Worm (Caenorhabditis elegans) whole organism, dauer: Measurements from ENCODE around the gene gro-1.

Experiments
- unc-62 ChIP-seq: sonication (generic microtip); optimal IDR thresholded peaks from 2 replicates; lab custom pipeline; 2017; ENCODE audit warnings: missing biosample characterization, missing genetic modification reagents, missing genetic modification characterization

gro-1 gene

ce11 chrIII:5285484-5285883 is 20.6 kb downstream of the gro-1 start:
- TF ChIP-seq unc-62 (GFP tag; lab: Kevin White, UChicago) = no peak

ce11 chrIII:5286205-5286604 is 21.3 kb downstream of the gro-1 start, which contains the start of gene ZC395.11:
ZC395.11 (minus strand) TSS chrIII:5286305.
- no peak for TF ChIP-seq unc-62 (GFP tag; lab: Kevin White, UChicago)

ce11 chrIII:5287877-5288276 is 23.0 kb downstream of the gro-1 start, which contains the start of gene T15B12.1:
T15B12.1 (plus strand) TSS chrIII:5288177.
- TF ChIP-seq unc-62 (GFP tag; lab: Kevin White, UChicago) = no peak

- TF ChIP-seq unc-62 (GFP tag; lab: Kevin White, UChicago) = no peak
Observed at ce11 chrIII:5290230-5290629, 25.3 kb downstream of the gro-1 start.

- no peak for TF ChIP-seq unc-62 (GFP tag; lab: Kevin White, UChicago)
Observed at ce11 chrIII:5291281-5291680, 26.4 kb downstream of the gro-1 start.

ce11 chrIII:5294281-5294680 is 29.4 kb downstream of the gro-1 start:
- TF ChIP-seq unc-62 (GFP tag; lab: Kevin White, UChicago) = no peak

- TF ChIP-seq unc-62 (GFP tag; lab: Kevin White, UChicago) = no peak
Observed at ce11 chrIII:5294867-5295266, 30.0 kb downstream of the gro-1 start.

- TF ChIP-seq unc-62 (GFP tag; lab: Kevin White, UChicago) = no peak
Observed at ce11 chrIII:5301786-5302268, 36.9 kb downstream of the gro-1 start, which contains the start of the genes T15B12.2 and F52C9.5. T15B12.2 (minus strand) TSS chrIII:5301886. F52C9.5 (plus strand) TSS chrIII:5302218.

- no peak for TF ChIP-seq unc-62 (GFP tag; lab: Kevin White, UChicago)
Observed at ce11 chrIII:5304044-5304443, 39.1 kb downstream of the gro-1 start.

ce11 chrIII:5305725-5306124 is 40.8 kb downstream of the gro-1 start:
- TF ChIP-seq unc-62 (GFP tag; lab: Kevin White, UChicago) = no peak

- no peak for TF ChIP-seq unc-62 (GFP tag; lab: Kevin White, UChicago)
Observed at ce11 chrIII:5308278-5308677, 43.4 kb downstream of the gro-1 start, which contains the start of gene mog-3. mog-3 (plus strand) TSS chrIII:5308596.

ce11 chrIII:5310403-5310802 is 45.5 kb downstream of the gro-1 start:
- no peak for TF ChIP-seq unc-62 (GFP tag; lab: Kevin White, UChicago)

ce11 chrIII:5310940-5311339 is 46.0 kb downstream of the gro-1 start, which contains the start of gene pqe-1:
pqe-1 (plus strand) TSS chrIII:5311240.
- TF ChIP-seq unc-62 (GFP tag; lab: Kevin White, UChicago) = no peak
